Worm (Caenorhabditis elegans) whole organism, L4/young adult: ENCODE data around the gene B0454.5.

ENCODE experiments used
- W03F9.2 ChIP-seq: fragments of 150-350 bp; optimal IDR thresholded peaks from 2 replicates; lab custom pipeline; 2014; ENCODE audit warnings: missing biosample characterization, missing genetic modification characterization
- dao-5 ChIP-seq: sonication (generic microtip); optimal IDR thresholded peaks from 2 replicates; lab custom pipeline; 2016; ENCODE audit warnings: missing genotype, missing genetic modification characterization, moderate library complexity, missing compliant biosample characterization
- him-1 ChIP-seq: sonication (generic microtip); optimal IDR thresholded peaks from 2 replicates; lab custom pipeline; 2016; ENCODE audit warnings: missing genotype, missing genetic modification reagents, missing genetic modification characterization, missing compliant biosample characterization

B0454.5 gene

ce11 chrII:3038453-3038909 lies at the start of gene B0454.5, which contains the start of gene B0454.26:
Gene B0454.5, plus strand, starts transcription at chrII:3038859.
Gene B0454.26, minus strand, starts transcription at chrII:3038553.
- TF ChIP-seq W03F9.2 (tag; lab: Kevin White, UChicago) (no peak), him-1 (tag; lab: Kevin White, UChicago) (no peak), dao-5 (tag; lab: Kevin White, UChicago) (no peak)

- TF ChIP-seq him-1 (tag; lab: Kevin White, UChicago) (no peak), dao-5 (tag; lab: Kevin White, UChicago) (no peak), W03F9.2 (tag; lab: Kevin White, UChicago) (no peak)
Observed at ce11 chrII:2990089-2990488, 48.6 kb upstream of the B0454.5 start.

ce11 chrII:2991555-2992083 lies 47.0 kb upstream of the B0454.5 start, which contains the start of gene K08A2.2:
Gene K08A2.2, plus strand, starts transcription at chrII:2991605.
- TF ChIP-seq W03F9.2 (tag; lab: Kevin White, UChicago) (no peak), him-1 (tag; lab: Kevin White, UChicago) (no peak), dao-5 (tag; lab: Kevin White, UChicago) (no peak)

DNA sequence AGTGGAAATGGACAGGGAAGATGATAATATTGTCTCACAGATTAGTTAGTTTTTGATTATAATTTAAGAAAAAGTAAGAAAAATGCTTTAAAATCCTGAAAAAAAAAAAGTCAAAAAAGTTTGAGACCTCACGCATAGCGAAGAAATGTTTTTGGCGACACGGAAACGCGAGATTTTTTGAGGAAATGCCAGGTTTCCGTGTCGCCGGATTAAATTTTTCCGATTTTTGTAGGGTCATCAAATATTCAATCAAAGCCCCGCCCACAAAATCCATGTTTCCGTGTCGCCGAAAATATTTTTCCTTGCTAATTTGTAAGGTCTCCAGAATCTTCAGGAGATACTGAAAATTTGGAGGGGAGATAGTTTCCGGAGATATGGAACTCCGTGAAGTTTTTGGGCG lies 46.4 kb upstream of the B0454.5 start:
- TF ChIP-seq dao-5 (tag; lab: Kevin White, UChicago) (no peak), W03F9.2 (tag; lab: Kevin White, UChicago) (no peak), him-1 (tag; lab: Kevin White, UChicago) (no peak)

ce11 chrII:2994590-2995392 lies 43.9 kb upstream of the B0454.5 start:
- TF ChIP-seq dao-5 (tag; lab: Kevin White, UChicago) (no peak), W03F9.2 (tag; lab: Kevin White, UChicago) (no peak), him-1 (tag; lab: Kevin White, UChicago) (no peak)

DNA sequence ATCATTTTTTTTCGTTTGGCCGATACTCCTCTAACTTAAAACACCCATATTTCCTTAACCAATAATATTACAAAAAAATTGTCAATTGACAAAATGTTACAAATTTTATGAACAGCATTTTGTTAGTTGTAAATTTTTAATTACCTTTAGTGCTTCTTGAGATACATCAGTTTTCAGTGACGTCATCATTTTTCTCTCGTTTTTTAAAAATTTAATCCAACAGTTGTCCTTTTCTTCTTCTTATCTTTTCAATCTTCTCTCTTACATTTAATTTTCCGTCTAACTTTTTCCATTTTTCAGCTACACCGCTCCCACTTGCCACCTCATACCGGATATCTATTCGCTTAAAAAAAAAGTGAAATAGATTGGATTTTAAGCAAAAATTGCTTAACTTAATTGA lies 41.9 kb upstream of the B0454.5 start, which contains the start of gene lido-8:
lido-8 (plus strand) TSS at position 301 of the 400 bp plus-strand sequence.
- TF ChIP-seq him-1 (tag; lab: Kevin White, UChicago) (no peak), W03F9.2 (tag; lab: Kevin White, UChicago) (no peak), dao-5 (tag; lab: Kevin White, UChicago) (no peak)

DNA sequence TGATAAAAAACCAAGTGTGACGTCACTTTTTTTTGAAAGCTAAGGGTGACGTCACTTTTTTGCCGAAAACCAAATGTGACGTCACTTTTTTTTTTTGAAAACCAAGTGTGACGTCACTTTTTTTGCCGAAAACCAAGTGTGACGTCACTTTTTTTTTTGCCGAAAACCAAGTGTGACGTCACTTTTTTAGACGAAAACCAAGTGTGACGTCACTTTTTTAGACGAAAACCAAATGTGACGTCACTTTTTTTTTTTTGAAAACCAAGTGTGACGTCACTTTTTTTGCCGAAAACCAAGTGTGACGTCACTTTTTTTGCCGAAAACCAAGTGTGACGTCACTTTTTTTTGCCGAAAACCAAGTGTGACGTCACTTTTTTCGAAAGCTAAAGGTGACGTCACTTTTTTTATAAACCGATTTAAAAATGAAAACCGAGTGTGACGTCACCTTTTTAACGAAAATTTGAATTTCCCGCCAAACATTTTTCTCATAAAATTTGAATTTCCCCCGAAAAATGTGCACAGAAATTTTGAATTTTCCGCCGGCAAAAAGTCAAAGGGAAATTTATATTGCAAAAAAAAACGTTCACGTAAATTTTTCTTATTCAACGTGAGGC lies 40.7 kb upstream of the B0454.5 start:
- TF ChIP-seq dao-5 (tag; lab: Kevin White, UChicago) (no peak), W03F9.2 (tag; lab: Kevin White, UChicago) (no peak), him-1 (tag; lab: Kevin White, UChicago) (no peak)

DNA sequence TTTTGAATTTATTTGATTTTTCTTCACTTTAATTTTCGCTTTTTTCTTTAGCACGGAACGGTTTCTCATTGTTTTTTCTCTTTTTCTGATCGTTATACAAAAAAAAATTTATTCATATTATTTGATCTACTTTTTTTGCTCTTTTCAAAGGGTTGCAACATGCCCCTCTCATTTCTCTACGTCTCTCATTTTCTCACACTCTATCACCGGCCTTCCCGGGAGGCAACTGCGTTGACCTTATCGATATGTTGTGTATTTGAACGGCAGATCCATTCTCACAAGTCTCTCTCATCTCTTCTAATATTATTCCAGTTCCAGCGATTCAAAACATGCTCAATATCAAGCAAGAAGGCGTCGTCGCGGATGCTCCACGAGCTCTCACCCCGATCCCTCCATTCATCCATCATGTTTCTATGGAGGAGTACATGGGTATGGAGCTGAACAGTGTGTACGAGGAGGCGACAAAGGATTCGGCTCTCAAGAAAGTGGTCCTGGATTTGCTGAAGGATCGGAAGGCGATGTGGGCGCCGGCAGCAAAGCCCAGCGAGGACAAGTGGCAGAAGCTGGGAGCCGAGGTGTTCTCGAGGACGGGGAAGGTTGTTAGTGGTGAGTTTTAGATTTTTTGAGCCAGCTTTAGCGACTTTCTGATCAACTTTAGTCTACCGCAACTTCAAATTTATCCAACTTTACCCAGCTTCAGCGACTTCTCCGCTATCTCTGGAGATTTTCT lies 38.0 kb upstream of the B0454.5 start, which contains the start of gene lido-9:
lido-9 (plus strand) TSS at position 234 of the 730 bp plus-strand sequence.
- no peak for TF ChIP-seq dao-5 (tag; lab: Kevin White, UChicago)
- no peak for TF ChIP-seq W03F9.2 (tag; lab: Kevin White, UChicago)
- TF ChIP-seq him-1 (tag; lab: Kevin White, UChicago), result no peak

ce11 chrII:3002211-3002610 lies 36.4 kb upstream of the B0454.5 start, which contains the start of gene lido-10:
Gene lido-10, plus strand, starts transcription at chrII:3002511.
- TF ChIP-seq dao-5 (tag; lab: Kevin White, UChicago) (no peak), W03F9.2 (tag; lab: Kevin White, UChicago) (no peak)

DNA sequence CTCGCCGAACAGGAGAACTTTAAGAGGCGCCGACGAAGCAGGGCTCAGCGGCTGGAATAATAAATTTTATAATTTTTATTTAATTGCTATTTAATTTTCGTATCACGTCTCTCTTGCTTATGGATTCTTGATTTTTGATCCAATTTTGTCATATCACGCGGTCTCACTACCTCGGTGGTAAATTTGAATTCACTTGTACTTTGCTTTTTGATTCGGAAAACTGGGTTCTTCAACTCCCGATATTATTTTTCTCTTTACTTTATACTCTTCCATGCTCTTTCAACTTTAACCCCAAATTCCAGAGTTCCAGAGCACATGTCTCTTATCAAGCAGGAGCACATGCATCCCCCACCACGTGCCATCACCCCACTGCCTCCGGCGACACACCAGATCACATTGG lies 35.0 kb upstream of the B0454.5 start, which contains the start of gene lido-11:
lido-11 (plus strand) TSS at position 301 of the 400 bp plus-strand sequence.
- TF ChIP-seq him-1 (tag; lab: Kevin White, UChicago) (no peak), dao-5 (tag; lab: Kevin White, UChicago) (no peak), W03F9.2 (tag; lab: Kevin White, UChicago) (no peak)

ce11 chrII:3005499-3005898 lies 33.2 kb upstream of the B0454.5 start, which contains the start of gene lido-12:
Gene lido-12, plus strand, starts transcription at chrII:3005799.
- TF ChIP-seq dao-5 (tag; lab: Kevin White, UChicago) (no peak), him-1 (tag; lab: Kevin White, UChicago) (no peak), W03F9.2 (tag; lab: Kevin White, UChicago) (no peak)

- TF ChIP-seq dao-5 (tag; lab: Kevin White, UChicago) (no peak), him-1 (tag; lab: Kevin White, UChicago) (no peak), W03F9.2 (tag; lab: Kevin White, UChicago) (no peak)
Observed at ce11 chrII:3008400-3008799, 30.3 kb upstream of the B0454.5 start, which contains the start of gene sdz-5. Gene sdz-5, plus strand, starts transcription at chrII:3008700.
